Fruit fly (Drosophila melanogaster) whole organism, embryonic: ENCODE measurements around the gene Jhbp13.

Experiments used
- Blimp-1 ChIP-seq: fragments of 200-800 bp; sonication (Bioruptor generic); optimal IDR thresholded peaks from 3 replicates; lab custom pipeline; 2018; ENCODE audit warnings: missing biosample characterization, missing genetic modification characterization, mild to moderate bottlenecking, moderate library complexity, missing genetic modification reagents
- CG10979 ChIP-seq: fragments of 200-800 bp; sonication (Bioruptor generic); optimal IDR thresholded peaks from 2 replicates; lab custom pipeline; 2018; ENCODE audit warnings: missing biosample characterization, mild to moderate bottlenecking, missing genetic modification characterization, moderate library complexity
- CG11456 ChIP-seq: fragments of 200-800 bp; sonication (Bioruptor generic); IDR thresholded peaks from 3 replicates; pipeline ENCODE4 v1.3.6; 2022; ENCODE audit warnings: missing biosample characterization, missing genetic modification characterization
- CG11504 ChIP-seq: fragments of 200-800 bp; sonication (Bioruptor generic); optimal IDR thresholded peaks from 3 replicates; lab custom pipeline; 2019; ENCODE audit warnings: missing biosample characterization, mild to moderate bottlenecking, missing genetic modification characterization, moderate library complexity
- CG15601 ChIP-seq: fragments of 200-800 bp; sonication (Bioruptor generic); optimal IDR thresholded peaks from 3 replicates; lab custom pipeline; 2019; ENCODE audit warnings: missing biosample characterization, mild to moderate bottlenecking, missing genetic modification characterization, moderate library complexity
- CG18011 ChIP-seq: fragments of 200-800 bp; sonication (Bioruptor generic); optimal IDR thresholded peaks from 2 replicates; lab custom pipeline; 2017; ENCODE audit warnings: missing biosample characterization, missing genetic modification characterization, mild to moderate bottlenecking, moderate library complexity, missing genotype
- CG18262 ChIP-seq: fragments of 200-800 bp; optimal IDR thresholded peaks from 3 replicates; lab custom pipeline; 2019; ENCODE audit warnings: missing biosample characterization, mild to moderate bottlenecking, missing genetic modification characterization, moderate library complexity
- CG2199 ChIP-seq: fragments of 200-800 bp; sonication (Bioruptor generic); IDR thresholded peaks from 3 replicates; pipeline ENCODE4 v1.3.6; 2022; ENCODE audit warnings: missing biosample characterization, missing genetic modification characterization
- CG5180 ChIP-seq: fragments of 200-800 bp; sonication (Bioruptor generic); optimal IDR thresholded peaks from 3 replicates; lab custom pipeline; 2017; ENCODE audit warnings: missing biosample characterization, missing genetic modification characterization, mild to moderate bottlenecking, moderate library complexity, missing genetic modification reagents
- CG6254 ChIP-seq: fragments of 200-800 bp; sonication (Bioruptor generic); optimal IDR thresholded peaks from 3 replicates; lab custom pipeline; 2017; ENCODE audit warnings: mild to moderate bottlenecking, missing biosample characterization, missing genetic modification reagents, missing genetic modification characterization
- CG6272 ChIP-seq: fragments of 200-800 bp; sonication (Bioruptor generic); IDR thresholded peaks from 2 replicates; pipeline ENCODE4 v1.3.6; 2022; ENCODE audit warnings: missing biosample characterization, missing genetic modification characterization
- CG7786 ChIP-seq: fragments of 200-800 bp; sonication (Bioruptor generic); optimal IDR thresholded peaks from 2 replicates; lab custom pipeline; 2016; ENCODE audit warnings: missing biosample characterization, missing genetic modification characterization
- CG7928 ChIP-seq: fragments of 200-800 bp; sonication (Bioruptor generic); optimal IDR thresholded peaks from 2 replicates; lab custom pipeline; 2017; ENCODE audit warnings: missing biosample characterization, mild to moderate bottlenecking, missing genetic modification characterization
- CkIIα-i1 ChIP-seq: fragments of 200-800 bp; sonication (Bioruptor generic); IDR thresholded peaks from 2 replicates; pipeline ENCODE4 v1.3.6; 2022; ENCODE audit warnings: missing biosample characterization, missing genetic modification characterization
- Deaf1 ChIP-seq: fragments of 200-800 bp; optimal IDR thresholded peaks from 3 replicates; lab custom pipeline; 2019; ENCODE audit warnings: missing biosample characterization, mild to moderate bottlenecking, missing genetic modification characterization, moderate library complexity
- Dfd ChIP-seq, 2 experiments: fragments of >200 bp; optimal IDR thresholded peaks; 2 replicates each; lab custom pipeline; 2017; ENCODE audit warnings: missing biosample characterization in 2 of 2, missing genetic modification characterization in 2 of 2
- Drgx ChIP-seq: fragments of 200-800 bp; sonication (Bioruptor generic); IDR thresholded peaks from 2 replicates; pipeline ENCODE4 v1.3.6; 2022; ENCODE audit warnings: missing biosample characterization, missing genetic modification characterization
- Ets65A ChIP-seq: fragments of 200-800 bp; sonication (Bioruptor generic); peaks from one replicate; lab custom pipeline; 2016; ENCODE audit warnings: missing biosample characterization, missing genetic modification characterization
- HLH54F ChIP-seq: fragments of 200-800 bp; sonication (Bioruptor generic); optimal IDR thresholded peaks from 3 replicates; lab custom pipeline; 2016; ENCODE audit warnings: missing biosample characterization, missing genetic modification characterization
- Jarid2 ChIP-seq: fragments of 200-800 bp; sonication (Bioruptor generic); optimal IDR thresholded peaks from 3 replicates; lab custom pipeline; 2017; ENCODE audit warnings: mild to moderate bottlenecking, missing biosample characterization, missing genetic modification reagents, missing genetic modification characterization
- Med ChIP-seq: fragments of 200-800 bp; sonication (Bioruptor generic); peaks from one replicate; lab custom pipeline; 2016; ENCODE audit warnings: missing biosample characterization, missing genetic modification characterization, mild to moderate bottlenecking, inconsistent platforms, moderate library complexity
- Oaz ChIP-seq: fragments of 200-800 bp; sonication (Bioruptor generic); IDR thresholded peaks from 2 replicates; pipeline ENCODE4 v1.3.6; 2022; ENCODE audit warnings: missing biosample characterization, missing genetic modification characterization
- Sin3A ChIP-seq: fragments of >200 bp; optimal IDR thresholded peaks from 2 replicates; lab custom pipeline; 2018
- Sry-β ChIP-seq: fragments of 200-800 bp; sonication (Bioruptor generic); optimal IDR thresholded peaks from 2 replicates; lab custom pipeline; 2018; ENCODE audit warnings: missing biosample characterization, mild to moderate bottlenecking, missing genetic modification characterization, moderate library complexity
- TFAM ChIP-seq: fragments of 200-800 bp; sonication (Bioruptor generic); optimal IDR thresholded peaks from 2 replicates; lab custom pipeline; 2017; ENCODE audit warnings: missing biosample characterization, missing genetic modification characterization, inconsistent platforms
- Xrp1 ChIP-seq: fragments of 200-800 bp; sonication (Bioruptor generic); IDR thresholded peaks from 2 replicates; pipeline ENCODE4 v1.3.6; 2022; ENCODE audit warnings: missing biosample characterization, missing genetic modification characterization
- chm ChIP-seq: fragments of 200-800 bp; sonication (Bioruptor generic); IDR thresholded peaks from 2 replicates; pipeline ENCODE4 v1.3.6; 2022; ENCODE audit warnings: missing biosample characterization, missing genetic modification characterization
- dimm ChIP-seq: fragments of 200-800 bp; sonication (Bioruptor generic); IDR thresholded peaks from 2 replicates; pipeline ENCODE4 v1.3.6; 2022; ENCODE audit warnings: missing biosample characterization, missing genetic modification characterization
- ewg ChIP-seq: fragments of 200-800 bp; sonication (Bioruptor generic); optimal IDR thresholded peaks from 3 replicates; lab custom pipeline; 2017; ENCODE audit warnings: mild to moderate bottlenecking, missing biosample characterization, missing genetic modification reagents, missing genetic modification characterization
- ftz-f1 ChIP-seq: fragments of 200-800 bp; sonication (Bioruptor generic); optimal IDR thresholded peaks from 2 replicates; lab custom pipeline; 2016; ENCODE audit warnings: missing biosample characterization, missing genetic modification characterization
- jumu ChIP-seq: fragments of 200-800 bp; sonication (Bioruptor generic); optimal IDR thresholded peaks from 3 replicates; lab custom pipeline; 2016; ENCODE audit warnings: missing biosample characterization, missing genetic modification characterization
- kay ChIP-seq: fragments of 200-800 bp; sonication (Bioruptor generic); optimal IDR thresholded peaks from 2 replicates; lab custom pipeline; 2016; ENCODE audit warnings: missing biosample characterization, missing genetic modification characterization
- knrl ChIP-seq: fragments of 200-800 bp; sonication (Bioruptor generic); IDR thresholded peaks from 3 replicates; pipeline ENCODE4 v1.3.6; 2022; ENCODE audit warnings: missing biosample characterization, missing genetic modification characterization; ENCODE audit not compliant: partially characterized antibody
- lmd ChIP-seq: fragments of 200-800 bp; sonication (Bioruptor generic); IDR thresholded peaks from 2 replicates; pipeline ENCODE4 v1.3.6; 2022; ENCODE audit warnings: missing biosample characterization, missing genetic modification characterization
- nmo ChIP-seq: fragments of 200-800 bp; sonication (Bioruptor generic); optimal IDR thresholded peaks from 2 replicates; lab custom pipeline; 2018; ENCODE audit warnings: missing biosample characterization, mild to moderate bottlenecking, missing genetic modification characterization, moderate library complexity
- nom ChIP-seq: fragments of 200-800 bp; sonication (Bioruptor generic); optimal IDR thresholded peaks from 2 replicates; lab custom pipeline; 2017; ENCODE audit warnings: missing biosample characterization, missing genetic modification characterization, mild to moderate bottlenecking, moderate library complexity, missing genetic modification reagents
- otp ChIP-seq: fragments of 200-800 bp; sonication (Bioruptor generic); IDR thresholded peaks from 3 replicates; pipeline ENCODE4, ENCODE4 v1.3.6; 2022; ENCODE audit warnings: missing biosample characterization, missing genetic modification characterization
- row ChIP-seq: fragments of 200-800 bp; sonication (Bioruptor generic); IDR thresholded peaks from 3 replicates; pipeline ENCODE4 v1.3.6; 2022; ENCODE audit warnings: missing biosample characterization, missing genetic modification characterization
- scrt ChIP-seq: fragments of 200-800 bp; sonication (Bioruptor generic); optimal IDR thresholded peaks from 2 replicates; lab custom pipeline; 2018; ENCODE audit warnings: missing biosample characterization, mild to moderate bottlenecking, missing genetic modification characterization, moderate library complexity
- sens ChIP-seq: fragments of 200-800 bp; sonication (Bioruptor generic); peaks from one replicate; lab custom pipeline; 2016; ENCODE audit warnings: missing biosample characterization, missing genetic modification characterization
- sens-2 ChIP-seq: fragments of 200-800 bp; sonication (Bioruptor generic); IDR thresholded peaks from 2 replicates; pipeline ENCODE4 v1.3.6; 2022; ENCODE audit warnings: missing biosample characterization, missing genetic modification characterization
- unc-4 ChIP-seq: fragments of 200-800 bp; sonication (Bioruptor generic); IDR thresholded peaks from 2 replicates; pipeline ENCODE4 v1.3.6; 2022; ENCODE audit warnings: missing biosample characterization, missing genetic modification characterization; ENCODE audit not compliant: partially characterized antibody

Gene Jhbp13

DNA sequence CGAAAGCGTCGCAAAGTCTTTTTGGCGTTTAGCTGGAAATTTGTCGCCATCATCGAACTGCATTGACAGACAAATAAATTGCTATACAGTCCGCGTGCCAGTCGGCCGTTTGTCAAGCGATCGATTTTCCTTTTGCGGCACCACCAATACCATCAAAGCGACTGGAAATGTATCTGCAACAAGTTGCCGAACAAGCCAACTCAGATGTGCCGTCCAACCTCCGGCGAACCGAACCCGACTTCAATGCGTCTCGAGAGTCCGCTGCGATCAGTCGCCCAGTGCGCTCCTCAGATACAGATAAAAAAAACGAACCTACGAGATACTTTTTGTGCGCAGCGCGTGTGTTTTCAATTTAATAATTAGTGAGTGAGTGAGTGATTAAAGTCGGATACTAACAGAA, 26.8 kb downstream of the Jhbp13 start:
- TF ChIP-seq Ets65A (GFP tag; lab: Kevin White, UChicago) (peak; percentile 83), CG5180 (GFP tag; lab: Kevin White, UChicago) (peak; percentile 87), unc-4 (GFP tag; lab: Robert Waterston, UW) (no peak), Jarid2 (GFP tag; lab: Kevin White, UChicago) (peak; percentile 13), row (GFP tag; lab: Robert Waterston, UW) (0 out of 3 replicates have a peak, but pooled peaks have one; percentile 21), Drgx (GFP tag; lab: Robert Waterston, UW) (peak; percentile 43; the same call in 1 of the 2 replicates), HLH54F (GFP tag; lab: Kevin White, UChicago) (no peak), CG11504 (tag; lab: Kevin White, UChicago) (peak; percentile 96), sens (GFP tag; lab: Kevin White, UChicago) (peak; percentile 55), Med (GFP tag; lab: Kevin White, UChicago) (peak; percentile 22), CG15601 (tag; lab: Kevin White, UChicago) (peak; percentile 5), Oaz (GFP tag; lab: Robert Waterston, UW) (no peak), otp (no peak)

- TF ChIP-seq CG11504 (tag; lab: Kevin White, UChicago) (peak; percentile 3), lmd (GFP tag; lab: Robert Waterston, UW) (0 out of 2 replicates have a peak, but pooled peaks have one; percentile 15), knrl (no peak), TFAM (no peak), CG18011 (GFP tag; lab: Kevin White, UChicago) (no peak), Xrp1 (GFP tag; lab: Robert Waterston, UW) (peak; percentile 31; the same call in 1 of the 2 replicates), nom (GFP tag; lab: Kevin White, UChicago) (peak; percentile 41), CG7786 (GFP tag; lab: Kevin White, UChicago) (no peak), Blimp-1 (GFP tag; lab: Kevin White, UChicago) (peak; percentile 5), CG2199 (GFP tag; lab: Robert Waterston, UW) (0 out of 3 replicates have a peak, but pooled peaks have one; percentile 15), nmo (peak; percentile 12), sens-2 (no peak), CG10979 (peak; percentile 10)
These were observed 28.4 kb downstream of the Jhbp13 start for dm6 chr2L:13268040-13268652.

DNA sequence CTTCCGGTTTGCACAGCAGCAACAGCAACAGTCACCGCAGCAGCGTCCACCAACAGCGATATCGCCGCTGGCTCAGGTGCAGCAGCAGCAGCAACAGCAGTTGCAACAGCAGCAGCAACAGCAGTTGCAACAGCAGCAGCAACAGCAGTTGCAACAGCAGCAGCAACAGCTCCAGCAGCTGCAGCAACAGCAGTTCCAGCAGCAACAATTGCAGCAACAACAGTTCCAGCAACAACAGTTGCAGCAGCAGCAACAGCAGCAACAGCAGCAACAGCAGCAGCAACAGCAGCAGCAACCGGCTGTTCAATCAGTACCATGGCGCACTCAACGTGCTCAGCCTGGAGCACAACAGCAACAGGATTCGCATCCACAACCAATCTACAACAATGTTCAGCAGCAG, 32.8 kb downstream of the Jhbp13 start:
- TF ChIP-seq Deaf1: no peak
- TF ChIP-seq Sin3A (lab: Kevin White, UChicago): no peak
- TF ChIP-seq Ets65A (GFP tag; lab: Kevin White, UChicago): peak; percentile 0
- TF ChIP-seq Dfd (GFP tag; optimal IDR thresholded peaks at IDR 0.05; lab: Kevin White, UChicago): peak in 1 of 2 experiments; percentile 18
- no peak for TF ChIP-seq jumu (GFP tag; lab: Kevin White, UChicago)
- no peak for TF ChIP-seq CG18262 (tag; lab: Kevin White, UChicago)

- TF ChIP-seq chm (GFP tag; lab: Robert Waterston, UW): no peak
- peak; percentile 56 for TF ChIP-seq Ets65A (GFP tag; lab: Kevin White, UChicago)
- TF ChIP-seq CG6272 (GFP tag; lab: Robert Waterston, UW): no peak
- TF ChIP-seq dimm (GFP tag; lab: Robert Waterston, UW): no peak
- TF ChIP-seq kay: no peak
- no peak for TF ChIP-seq Sry-β (GFP tag; lab: Kevin White, UChicago)
- peak; percentile 92 for TF ChIP-seq scrt (GFP tag; lab: Kevin White, UChicago)
- TF ChIP-seq ftz-f1: peak; percentile 34
- peak; percentile 77 for TF ChIP-seq ewg (GFP tag; lab: Kevin White, UChicago)
- no peak for TF ChIP-seq CG6254 (GFP tag; lab: Kevin White, UChicago)
- TF ChIP-seq CG11456 (GFP tag; lab: Robert Waterston, UW): no peak
- no peak for TF ChIP-seq nmo
- no peak for TF ChIP-seq CG7928 (GFP tag; lab: Kevin White, UChicago)
- no peak for TF ChIP-seq CkIIα-i1 (GFP tag; lab: Robert Waterston, UW)
These were observed 46.0 kb downstream of the Jhbp13 start for dm6 chr2L:13285791-13286190.
